Worm (Caenorhabditis elegans): ENCODE results near the gene hsp-3.

DNA sequence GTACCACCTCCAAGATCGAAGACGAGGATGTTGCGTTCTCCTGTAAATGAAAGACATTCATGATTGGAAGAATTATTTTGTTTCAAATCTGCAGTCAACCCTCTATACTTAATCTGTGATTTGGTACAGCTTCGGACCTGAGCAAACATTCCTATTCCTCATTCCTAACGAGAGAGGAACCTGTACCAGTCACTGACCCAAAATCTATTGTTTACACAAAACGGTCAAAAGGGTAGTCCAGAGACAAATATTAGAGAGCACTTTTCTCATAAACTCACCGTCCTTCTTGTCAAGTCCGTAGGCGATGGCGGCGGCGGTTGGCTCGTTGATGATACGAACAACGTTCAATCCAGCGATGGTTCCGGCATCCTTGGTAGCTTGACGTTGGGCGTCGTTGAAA is 1.1 kb downstream of the hsp-3 start:
- TF ChIP-seq snpc-4 (tag; optimal IDR thresholded peaks at IDR 0.05) (no peak), F44E2.7 (GFP tag; IDR thresholded peaks at IDR 0.05) (no peak), lsy-2 (tag; optimal IDR thresholded peaks at IDR 0.05) (no peak), nhr-6 (tag; optimal IDR thresholded peaks at IDR 0.05) (no peak), F26F4.8 (GFP tag; conservative IDR thresholded peaks at IDR 0.05) (no peak), rbr-2 (tag; optimal IDR thresholded peaks at IDR 0.05) (no peak), lin-15B (tag; optimal IDR thresholded peaks at IDR 0.05) (no peak), madf-5 (GFP tag; IDR thresholded peaks at IDR 0.05) (no peak), nhr-28 (tag; optimal IDR thresholded peaks at IDR 0.05) (no peak), mdl-1 (tag; optimal IDR thresholded peaks at IDR 0.05) (no peak), madf-9 (GFP tag; conservative IDR thresholded peaks at IDR 0.05) (no peak)
